Worm (Caenorhabditis elegans) whole organism, L3 larva: Measurements from ENCODE around the gene irld-56.

Experiments used
- R02D3.7 ChIP-seq: fragments of 150-350 bp; optimal IDR thresholded peaks from 2 replicates; lab custom pipeline; 2014; ENCODE audit warnings: missing biosample characterization, missing genetic modification characterization
- ZK546.5 ChIP-seq: sonication (generic microtip); optimal IDR thresholded peaks from 2 replicates; lab custom pipeline; 2017; ENCODE audit warnings: missing biosample characterization, missing genetic modification characterization
- aly-2 ChIP-seq: fragments of 150-350 bp; optimal IDR thresholded peaks from 2 replicates; lab custom pipeline; 2014; ENCODE audit warnings: missing biosample characterization, missing genetic modification characterization
- ama-1 ChIP-seq: fragments of 150-350 bp; optimal IDR thresholded peaks from 2 replicates; lab custom pipeline; 2018
- ceh-16 ChIP-seq: sonication (generic microtip); optimal IDR thresholded peaks from 2 replicates; lab custom pipeline; 2017; ENCODE audit warnings: missing biosample characterization, missing genetic modification characterization
- ceh-28 ChIP-seq: fragments of 150-350 bp; optimal IDR thresholded peaks from 2 replicates; lab custom pipeline; 2014; ENCODE audit warnings: missing biosample characterization, missing genetic modification reagents, missing genetic modification characterization
- ceh-82 ChIP-seq: fragments of 150-350 bp; optimal IDR thresholded peaks from 2 replicates; lab custom pipeline; 2014; ENCODE audit warnings: missing biosample characterization, missing genetic modification characterization
- ceh-9 ChIP-seq: sonication (generic microtip); optimal IDR thresholded peaks from 2 replicates; lab custom pipeline; 2018; ENCODE audit warnings: missing biosample characterization, missing genetic modification characterization
- daf-12 ChIP-seq: fragments of 150-350 bp; optimal IDR thresholded peaks from 2 replicates; lab custom pipeline; 2014; ENCODE audit warnings: missing biosample characterization, missing genetic modification reagents, missing genetic modification characterization
- egl-27 ChIP-seq: sonication (generic microtip); optimal IDR thresholded peaks from 4 replicates; lab custom pipeline; 2017; ENCODE audit warnings: missing biosample characterization, missing genetic modification reagents, missing genetic modification characterization
- egl-5 ChIP-seq: fragments of 150-350 bp; optimal IDR thresholded peaks from 2 replicates; lab custom pipeline; 2017; ENCODE audit warnings: missing biosample characterization, missing genetic modification reagents, missing genetic modification characterization, inconsistent platforms
- elt-1 ChIP-seq: fragments of 150-350 bp; optimal IDR thresholded peaks from 2 replicates; lab custom pipeline; 2014; ENCODE audit warnings: missing biosample characterization, missing genetic modification characterization
- elt-2 ChIP-seq: sonication (generic microtip); optimal IDR thresholded peaks from 2 replicates; lab custom pipeline; 2016; ENCODE audit warnings: missing genetic modification reagents, mild to moderate bottlenecking, missing genetic modification characterization, missing compliant biosample characterization
- elt-3 ChIP-seq, 3 experiments: fragments of 150-350 bp in 1 of 3; sonication (generic microtip) in 2 of 3; optimal IDR thresholded peaks; 2 replicates in 2 of 3; 4 replicates in 1 of 3; lab custom pipeline; 2014 to 2017; ENCODE audit warnings: missing biosample characterization in 3 of 3, missing genetic modification characterization in 3 of 3
- eor-1 ChIP-seq, 2 experiments: fragments of 150-350 bp; optimal IDR thresholded peaks; 2 replicates each; lab custom pipeline; 2014 to 2018; ENCODE audit warnings: missing biosample characterization in 2 of 2, missing genetic modification characterization in 2 of 2
- fkh-10 ChIP-seq: sonication (generic microtip); optimal IDR thresholded peaks from 2 replicates; lab custom pipeline; 2017; ENCODE audit warnings: missing biosample characterization, missing genetic modification reagents, missing genetic modification characterization
- fkh-2 ChIP-seq: fragments of 150-350 bp; optimal IDR thresholded peaks from 2 replicates; lab custom pipeline; 2014; ENCODE audit warnings: missing biosample characterization, missing genetic modification reagents, missing genetic modification characterization
- fos-1 ChIP-seq: fragments of 150-350 bp; optimal IDR thresholded peaks from 2 replicates; lab custom pipeline; 2014; ENCODE audit warnings: missing biosample characterization, missing genetic modification characterization
- hmg-11 ChIP-seq: sonication (generic microtip); optimal IDR thresholded peaks from 2 replicates; lab custom pipeline; 2016; ENCODE audit warnings: missing genetic modification characterization, missing compliant biosample characterization
- jun-1 ChIP-seq: fragments of 150-350 bp; optimal IDR thresholded peaks from 2 replicates; lab custom pipeline; 2014; ENCODE audit warnings: missing biosample characterization, missing genetic modification reagents, missing genetic modification characterization
- lin-15B ChIP-seq: fragments of 150-350 bp; optimal IDR thresholded peaks from 2 replicates; lab custom pipeline; 2014; ENCODE audit warnings: missing biosample characterization, missing genetic modification characterization
- lin-39 ChIP-seq: fragments of 150-350 bp; optimal IDR thresholded peaks from 2 replicates; lab custom pipeline; 2018; ENCODE audit warnings: missing biosample characterization, missing genetic modification reagents, missing genetic modification characterization
- lsy-12 ChIP-seq: sonication (generic microtip); optimal IDR thresholded peaks from 2 replicates; lab custom pipeline; 2016; ENCODE audit warnings: mild to moderate bottlenecking, missing genetic modification characterization, missing compliant biosample characterization
- mdl-1 ChIP-seq: fragments of 150-350 bp; optimal IDR thresholded peaks from 2 replicates; lab custom pipeline; 2014; ENCODE audit warnings: missing biosample characterization, missing genetic modification characterization
- mml-1 ChIP-seq: fragments of 150-350 bp; sonication (generic microtip); optimal IDR thresholded peaks from 3 replicates; lab custom pipeline; 2014; ENCODE audit warnings: missing biosample characterization, missing genetic modification characterization
- nfya-1 ChIP-seq: sonication (generic microtip); optimal IDR thresholded peaks from 2 replicates; lab custom pipeline; 2017; ENCODE audit warnings: missing genetic modification characterization, mild to moderate bottlenecking, missing compliant biosample characterization, antibody characterized with exemption, moderate library complexity; ENCODE audit not compliant: insufficient read depth
- nhr-11 ChIP-seq: fragments of 150-350 bp; optimal IDR thresholded peaks from 2 replicates; lab custom pipeline; 2014; ENCODE audit warnings: missing biosample characterization, missing genetic modification characterization
- nhr-12 ChIP-seq: fragments of 150-350 bp; optimal IDR thresholded peaks from 2 replicates; lab custom pipeline; 2014; ENCODE audit warnings: missing biosample characterization, missing genetic modification characterization
- nhr-23 ChIP-seq: fragments of 150-350 bp; optimal IDR thresholded peaks from 2 replicates; lab custom pipeline; 2014; ENCODE audit warnings: missing biosample characterization, missing genetic modification reagents, missing genetic modification characterization
- nhr-237 ChIP-seq: fragments of 150-350 bp; optimal IDR thresholded peaks from 2 replicates; lab custom pipeline; 2014; ENCODE audit warnings: missing biosample characterization, missing genetic modification characterization
- nhr-25 ChIP-seq: sonication (generic microtip); optimal IDR thresholded peaks from 2 replicates; lab custom pipeline; 2017; ENCODE audit warnings: missing biosample characterization, missing genetic modification characterization
- nhr-28 ChIP-seq: fragments of 150-350 bp; optimal IDR thresholded peaks from 2 replicates; lab custom pipeline; 2014; ENCODE audit warnings: missing biosample characterization, missing genetic modification characterization
- nhr-43 ChIP-seq: sonication (generic microtip); optimal IDR thresholded peaks from 2 replicates; lab custom pipeline; 2016; ENCODE audit warnings: mild to moderate bottlenecking, missing genetic modification characterization, missing compliant biosample characterization; ENCODE audit not compliant: poor library complexity, severe bottlenecking
- nhr-67 ChIP-seq: fragments of 150-350 bp; optimal IDR thresholded peaks from 2 replicates; lab custom pipeline; 2014; ENCODE audit warnings: missing biosample characterization, missing genetic modification characterization
- nhr-76 ChIP-seq: fragments of 150-350 bp; sonication (generic microtip); optimal IDR thresholded peaks from 5 replicates; lab custom pipeline; 2014; ENCODE audit warnings: missing biosample characterization, missing genetic modification characterization
- nhr-77 ChIP-seq: fragments of 150-350 bp; optimal IDR thresholded peaks from 2 replicates; lab custom pipeline; 2014; ENCODE audit warnings: missing biosample characterization, missing genetic modification characterization
- pha-4 ChIP-seq: fragments of 150-350 bp; optimal IDR thresholded peaks from 2 replicates; lab custom pipeline; 2014; ENCODE audit warnings: missing biosample characterization, missing genetic modification reagents, missing genetic modification characterization
- pqm-1 ChIP-seq: fragments of 150-350 bp; optimal IDR thresholded peaks from 2 replicates; lab custom pipeline; 2017; ENCODE audit warnings: missing biosample characterization, missing genetic modification characterization, inconsistent platforms
- sea-2 ChIP-seq: fragments of 150-350 bp; sonication (generic microtip); optimal IDR thresholded peaks from 4 replicates; lab custom pipeline; 2014; ENCODE audit warnings: missing biosample characterization, missing genetic modification reagents, missing genetic modification characterization
- skn-1 ChIP-seq: fragments of 150-350 bp; optimal IDR thresholded peaks from 2 replicates; lab custom pipeline; 2014; ENCODE audit warnings: missing biosample characterization, missing genetic modification characterization
- snpc-4 ChIP-seq: fragments of 150-350 bp; optimal IDR thresholded peaks from 2 replicates; lab custom pipeline; 2014; ENCODE audit warnings: missing biosample characterization, missing genetic modification characterization
- tbx-2 ChIP-seq: sonication (generic microtip); optimal IDR thresholded peaks from 2 replicates; lab custom pipeline; 2016; ENCODE audit warnings: mild to moderate bottlenecking, missing genetic modification characterization, missing compliant biosample characterization
- unc-39 ChIP-seq: sonication (generic microtip); optimal IDR thresholded peaks from 4 replicates; lab custom pipeline; 2017; ENCODE audit warnings: missing biosample characterization, missing genetic modification characterization
- unc-62 ChIP-seq: fragments of 150-350 bp; sonication (generic microtip); optimal IDR thresholded peaks from 4 replicates; lab custom pipeline; 2014; ENCODE audit warnings: missing biosample characterization, missing genetic modification reagents, missing genetic modification characterization
- zag-1 ChIP-seq: fragments of 150-350 bp; optimal IDR thresholded peaks from 2 replicates; lab custom pipeline; 2014; ENCODE audit warnings: missing biosample characterization, missing genetic modification characterization
- ztf-11 ChIP-seq: fragments of 150-350 bp; optimal IDR thresholded peaks from 2 replicates; lab custom pipeline; 2014; ENCODE audit warnings: missing biosample characterization, missing genetic modification characterization
- ztf-4 ChIP-seq: fragments of 150-350 bp; optimal IDR thresholded peaks from 2 replicates; lab custom pipeline; 2014; ENCODE audit warnings: missing biosample characterization, missing genetic modification characterization

Gene irld-56

DNA sequence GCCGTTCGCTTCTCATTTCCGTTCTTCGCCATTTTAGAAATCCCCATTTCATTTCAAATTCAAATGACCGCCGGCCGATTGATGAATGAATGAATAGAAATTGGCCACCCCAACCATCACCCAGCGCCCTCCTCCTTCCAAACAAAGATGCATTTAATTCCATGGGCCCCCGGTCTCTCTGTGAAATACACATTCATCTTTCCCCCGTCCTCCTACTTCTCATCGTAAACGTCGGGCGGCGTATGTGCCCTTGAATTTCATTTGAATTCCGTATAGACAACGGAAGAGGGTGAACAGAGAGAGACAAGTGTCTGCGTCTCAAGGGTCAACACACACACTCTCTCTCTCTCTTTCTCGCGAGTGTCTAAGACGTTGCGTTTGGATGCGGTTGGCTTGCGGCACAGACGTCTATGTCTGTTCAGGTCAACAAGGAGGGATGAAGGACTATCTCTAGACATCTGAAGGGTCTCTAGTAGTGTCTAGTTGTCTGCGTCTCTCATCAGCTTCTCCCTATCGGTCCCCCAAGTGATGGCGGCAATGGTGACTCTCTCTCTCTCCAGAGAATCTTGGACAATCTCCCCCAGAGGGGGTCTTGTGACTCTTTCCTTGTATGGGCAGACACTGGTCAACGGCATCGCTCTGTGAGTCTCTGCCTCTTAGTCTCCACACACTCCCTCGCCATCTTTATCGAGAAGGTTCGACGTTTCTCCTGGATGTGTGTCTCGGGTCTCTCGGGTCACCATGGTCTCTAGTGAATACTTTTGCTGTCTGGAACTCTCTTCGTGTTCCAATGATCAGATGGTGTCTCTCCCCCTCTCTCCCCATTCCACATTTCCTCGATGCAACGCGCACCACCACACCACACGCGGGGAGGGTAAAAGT, 13.1 kb upstream of the irld-56 start:
- TF ChIP-seq zag-1 (tag; lab: Kevin White, UChicago) (peak; percentile 28), mml-1 (no peak), nhr-43 (tag; lab: Kevin White, UChicago) (peak; percentile 88), nhr-76 (tag; lab: Kevin White, UChicago) (no peak), egl-27 (no peak), nhr-12 (no peak), nhr-67 (tag; lab: Kevin White, UChicago) (no peak), ceh-9 (tag; lab: Kevin White, UChicago) (peak; percentile 58), ceh-82 (peak; percentile 11), lin-15B (tag; lab: Kevin White, UChicago) (peak; percentile 88), nhr-23 (tag; lab: Kevin White, UChicago) (peak; percentile 71), egl-5 (peak; percentile 17), fos-1 (peak; percentile 29), elt-3 (tag; optimal IDR thresholded peaks at IDR 0.05; lab: Kevin White, UChicago) (no peak), nfya-1 (peak; percentile 74), ztf-4 (tag; lab: Kevin White, UChicago) (peak; percentile 22), elt-1 (tag; lab: Kevin White, UChicago) (peak; percentile 67), nhr-237 (tag; lab: Kevin White, UChicago) (no peak), eor-1 (tag; optimal IDR thresholded peaks at IDR 0.05; lab: Kevin White, UChicago) (peak in 1 of 2 experiments; percentile 70), ceh-28 (tag; lab: Kevin White, UChicago) (peak; percentile 35), ztf-11 (tag; lab: Kevin White, UChicago) (no peak), pqm-1 (peak; percentile 32), daf-12 (tag; lab: Kevin White, UChicago) (peak; percentile 63), nhr-28 (tag; lab: Kevin White, UChicago) (peak; percentile 64), elt-2 (tag; lab: Kevin White, UChicago) (no peak), hmg-11 (tag; lab: Kevin White, UChicago) (peak; percentile 43), lin-39 (tag; lab: Kevin White, UChicago) (peak; percentile 72), R02D3.7 (tag; lab: Kevin White, UChicago) (peak; percentile 49), snpc-4 (tag; lab: Kevin White, UChicago) (peak; percentile 48), nhr-77 (tag; lab: Kevin White, UChicago) (no peak), ama-1 (lab: Kevin White, UChicago) (no peak), fkh-10 (GFP tag; lab: Kevin White, UChicago) (peak; percentile 43), ZK546.5 (tag; lab: Kevin White, UChicago) (peak; percentile 22), sea-2 (no peak), jun-1 (peak; percentile 87), pha-4 (tag; lab: Kevin White, UChicago) (no peak), unc-62 (peak; percentile 63), tbx-2 (tag; lab: Kevin White, UChicago) (peak; percentile 86), unc-39 (peak; percentile 2), nhr-25 (tag; lab: Kevin White, UChicago) (peak; percentile 62), fkh-2 (tag; lab: Kevin White, UChicago) (peak; percentile 45), mdl-1 (tag; lab: Kevin White, UChicago) (peak; percentile 62), aly-2 (tag; lab: Kevin White, UChicago) (no peak), ceh-16 (peak; percentile 36), nhr-11 (tag; lab: Kevin White, UChicago) (peak; percentile 60), skn-1 (tag; lab: Kevin White, UChicago) (peak; percentile 74), lsy-12 (tag; lab: Kevin White, UChicago) (peak; percentile 58)
